Fruit fly (Drosophila melanogaster) whole organism, embryonic: Measurements from ENCODE around the gene CG4962.

Source experiments
- ATbp ChIP-seq: fragments of 200-800 bp; sonication (Bioruptor generic); optimal IDR thresholded peaks from 2 replicates; lab custom pipeline; 2017; ENCODE audit warnings: missing biosample characterization, mild to moderate bottlenecking, missing genetic modification characterization, missing genetic modification reagents
- Atf-2 ChIP-seq: fragments of 200-800 bp; sonication (Bioruptor generic); optimal IDR thresholded peaks from 2 replicates; lab custom pipeline; 2016; ENCODE audit warnings: missing biosample characterization, missing genetic modification characterization
- Awh ChIP-seq: fragments of 200-800 bp; sonication (Bioruptor generic); IDR thresholded peaks from 2 replicates; pipeline ENCODE4, ENCODE4 v1.3.6; 2022; ENCODE audit warnings: missing biosample characterization, missing genetic modification characterization
- B-H1 ChIP-seq: fragments of 200-800 bp; sonication (Bioruptor generic); IDR thresholded peaks from 3 replicates; pipeline ENCODE4 v1.3.6; 2022; ENCODE audit warnings: missing biosample characterization, missing genetic modification characterization
- CG10366 ChIP-seq: fragments of 200-800 bp; sonication (Bioruptor generic); IDR thresholded peaks from 2 replicates; pipeline ENCODE4 v1.3.6; 2022; ENCODE audit warnings: missing biosample characterization, missing genetic modification characterization
- CG11456 ChIP-seq: fragments of 200-800 bp; sonication (Bioruptor generic); IDR thresholded peaks from 3 replicates; pipeline ENCODE4 v1.3.6; 2022; ENCODE audit warnings: missing biosample characterization, missing genetic modification characterization
- CG12299 ChIP-seq: fragments of 200-800 bp; sonication (Bioruptor generic); optimal IDR thresholded peaks from 2 replicates; lab custom pipeline; 2018; ENCODE audit warnings: missing biosample characterization, mild to moderate bottlenecking, missing genetic modification characterization
- CG12769 ChIP-seq: fragments of 200-800 bp; sonication (Bioruptor generic); optimal IDR thresholded peaks from 2 replicates; lab custom pipeline; 2019; ENCODE audit warnings: missing biosample characterization, mild to moderate bottlenecking, missing genetic modification characterization, moderate library complexity
- CG15269 ChIP-seq: fragments of 200-800 bp; sonication (Bioruptor generic); optimal IDR thresholded peaks from 2 replicates; lab custom pipeline; 2018; ENCODE audit warnings: missing biosample characterization, mild to moderate bottlenecking, missing genetic modification characterization, moderate library complexity
- CG16815 ChIP-seq: fragments of 200-800 bp; sonication (Bioruptor generic); optimal IDR thresholded peaks from 3 replicates; lab custom pipeline; 2017; ENCODE audit warnings: missing biosample characterization, mild to moderate bottlenecking, missing genetic modification characterization
- CG17829 ChIP-seq: fragments of 200-800 bp; optimal IDR thresholded peaks from 2 replicates; lab custom pipeline; 2019; ENCODE audit warnings: missing biosample characterization, mild to moderate bottlenecking, missing genetic modification characterization, moderate library complexity
- CG2678 ChIP-seq: fragments of 200-800 bp; sonication (Bioruptor generic); optimal IDR thresholded peaks from 3 replicates; lab custom pipeline; 2019; ENCODE audit warnings: missing biosample characterization, mild to moderate bottlenecking, missing genetic modification characterization, moderate library complexity
- CG30403 ChIP-seq: fragments of 200-800 bp; sonication (Bioruptor generic); optimal IDR thresholded peaks from 3 replicates; lab custom pipeline; 2016; ENCODE audit warnings: missing biosample characterization, missing genetic modification characterization
- CG31388 ChIP-seq: fragments of 200-800 bp; sonication (Bioruptor generic); optimal IDR thresholded peaks from 2 replicates; lab custom pipeline; 2016; ENCODE audit warnings: missing biosample characterization, missing genetic modification characterization
- CG32532 ChIP-seq: fragments of 200-800 bp; sonication (Bioruptor generic); IDR thresholded peaks from 2 replicates; pipeline ENCODE4 v1.3.6; 2022; ENCODE audit warnings: missing biosample characterization, missing genetic modification characterization
- CG4282 ChIP-seq: fragments of 200-800 bp; sonication (Bioruptor generic); optimal IDR thresholded peaks from 2 replicates; lab custom pipeline; 2016; ENCODE audit warnings: missing biosample characterization, missing genetic modification characterization
- CG4707 ChIP-seq: fragments of 200-800 bp; sonication (Bioruptor generic); optimal IDR thresholded peaks from 2 replicates; lab custom pipeline; 2018; ENCODE audit warnings: missing biosample characterization, mild to moderate bottlenecking, missing genetic modification characterization, moderate library complexity
- CG8290 ChIP-seq, 3 experiments: fragments of 200-800 bp; sonication (Bioruptor generic); optimal IDR thresholded peaks; 2 replicates each; lab custom pipeline; 2016 to 2019; ENCODE audit warnings: missing biosample characterization in 3 of 3, missing genetic modification characterization in 3 of 3, mild to moderate bottlenecking in 2 of 3, moderate library complexity in 1 of 3
- CG9215 ChIP-seq: fragments of 200-800 bp; sonication (Bioruptor generic); IDR thresholded peaks from 2 replicates; pipeline ENCODE4 v1.3.6; 2022; ENCODE audit warnings: missing biosample characterization, missing genetic modification characterization
- Dbx ChIP-seq: fragments of 200-800 bp; sonication (Bioruptor generic); IDR thresholded peaks from 3 replicates; pipeline ENCODE4 v1.3.6; 2022; ENCODE audit warnings: missing biosample characterization, missing genetic modification characterization
- Fer3 ChIP-seq: fragments of 200-800 bp; sonication (Bioruptor generic); optimal IDR thresholded peaks from 2 replicates; lab custom pipeline; 2018; ENCODE audit warnings: missing biosample characterization, mild to moderate bottlenecking, missing genetic modification characterization, moderate library complexity
- GATAe ChIP-seq: fragments of 200-800 bp; sonication (Bioruptor generic); conservative IDR thresholded peaks from 2 replicates; pipeline ENCODE4 v1.3.6; 2022; ENCODE audit warnings: missing biosample characterization, missing genetic modification characterization
- HLH3B ChIP-seq: fragments of 200-800 bp; sonication (Bioruptor generic); IDR thresholded peaks from 2 replicates; pipeline ENCODE4 v1.3.6; 2022; ENCODE audit warnings: missing biosample characterization, missing genetic modification characterization
- Hey ChIP-seq: fragments of 200-800 bp; sonication (Bioruptor generic); optimal IDR thresholded peaks from 3 replicates; lab custom pipeline; 2018; ENCODE audit warnings: missing biosample characterization, mild to moderate bottlenecking, missing genetic modification characterization
- Med ChIP-seq: fragments of 200-800 bp; sonication (Bioruptor generic); peaks from one replicate; lab custom pipeline; 2016; ENCODE audit warnings: missing biosample characterization, missing genetic modification characterization, mild to moderate bottlenecking, inconsistent platforms, moderate library complexity
- Ptx1 ChIP-seq: fragments of 200-800 bp; sonication (Bioruptor generic); IDR thresholded peaks from 2 replicates; pipeline ENCODE4 v1.3.6; 2022; ENCODE audit warnings: missing biosample characterization, missing genetic modification characterization
- Rfx ChIP-seq: fragments of 200-800 bp; sonication (Bioruptor generic); IDR thresholded peaks from 2 replicates; pipeline ENCODE4 v1.3.6; 2022; ENCODE audit warnings: missing biosample characterization, missing genetic modification characterization
- Vsx1 ChIP-seq: fragments of 200-800 bp; sonication (Bioruptor generic); optimal IDR thresholded peaks from 2 replicates; lab custom pipeline; 2017; ENCODE audit warnings: missing biosample characterization, mild to moderate bottlenecking, missing genetic modification characterization, missing genetic modification reagents
- al ChIP-seq: fragments of 200-800 bp; sonication (Bioruptor generic); IDR thresholded peaks from 2 replicates; pipeline ENCODE4 v1.3.6; 2022; ENCODE audit warnings: missing biosample characterization, missing genetic modification characterization
- cad ChIP-seq: fragments of >200 bp; optimal IDR thresholded peaks from 2 replicates; lab custom pipeline; 2017; ENCODE audit warnings: missing biosample characterization, missing genetic modification characterization
- cwo ChIP-seq: fragments of 200-800 bp; sonication (Bioruptor generic); optimal IDR thresholded peaks from 3 replicates; lab custom pipeline; 2017; ENCODE audit warnings: missing biosample characterization, missing genetic modification characterization, mild to moderate bottlenecking, moderate library complexity, missing genetic modification reagents
- dysf ChIP-seq: fragments of 200-800 bp; sonication (Bioruptor generic); IDR thresholded peaks from 3 replicates; pipeline ENCODE4 v1.3.6; 2022; ENCODE audit warnings: missing biosample characterization, missing genetic modification characterization
- ems ChIP-seq: fragments of 200-800 bp; sonication (Bioruptor generic); optimal IDR thresholded peaks from 3 replicates; lab custom pipeline; 2016; ENCODE audit warnings: missing biosample characterization, missing genetic modification characterization
- gcm ChIP-seq: fragments of 200-800 bp; sonication (Bioruptor generic); optimal IDR thresholded peaks from 2 replicates; lab custom pipeline; 2019; ENCODE audit warnings: missing biosample characterization, mild to moderate bottlenecking, missing genetic modification characterization, moderate library complexity
- gem ChIP-seq: fragments of 200-800 bp; sonication (Bioruptor generic); optimal IDR thresholded peaks from 2 replicates; lab custom pipeline; 2019; ENCODE audit warnings: missing biosample characterization, mild to moderate bottlenecking, missing genetic modification characterization, moderate library complexity
- h ChIP-seq: fragments of >200 bp; optimal IDR thresholded peaks from 2 replicates; lab custom pipeline; 2017
- jumu ChIP-seq: fragments of 200-800 bp; sonication (Bioruptor generic); optimal IDR thresholded peaks from 3 replicates; lab custom pipeline; 2016; ENCODE audit warnings: missing biosample characterization, missing genetic modification characterization
- lab ChIP-seq: fragments of 200-800 bp; sonication (Bioruptor generic); optimal IDR thresholded peaks from 3 replicates; lab custom pipeline; 2017; ENCODE audit warnings: missing biosample characterization, missing genetic modification characterization, mild to moderate bottlenecking, moderate library complexity, missing genetic modification reagents
- lilli ChIP-seq: fragments of 200-800 bp; sonication (Bioruptor generic); optimal IDR thresholded peaks from 3 replicates; lab custom pipeline; 2016; ENCODE audit warnings: missing biosample characterization, missing genetic modification characterization
- p53 ChIP-seq: fragments of 200-800 bp; sonication (Bioruptor generic); optimal IDR thresholded peaks from 2 replicates; lab custom pipeline; 2016; ENCODE audit warnings: missing biosample characterization, missing genetic modification characterization
- psq ChIP-seq: fragments of 200-800 bp; sonication (Bioruptor generic); optimal IDR thresholded peaks from 2 replicates; lab custom pipeline; 2017; ENCODE audit warnings: missing biosample characterization, missing genetic modification characterization
- pum ChIP-seq: fragments of 200-800 bp; sonication (Bioruptor generic); optimal IDR thresholded peaks from 2 replicates; lab custom pipeline; 2016; ENCODE audit warnings: missing biosample characterization, missing genetic modification characterization
- ranshi ChIP-seq: fragments of 200-800 bp; sonication (Bioruptor generic); IDR thresholded peaks from 2 replicates; pipeline ENCODE4 v1.3.6; 2022; ENCODE audit warnings: missing biosample characterization, missing genetic modification characterization
- row ChIP-seq: fragments of 200-800 bp; sonication (Bioruptor generic); IDR thresholded peaks from 3 replicates; pipeline ENCODE4 v1.3.6; 2022; ENCODE audit warnings: missing biosample characterization, missing genetic modification characterization
- sima ChIP-seq: fragments of 200-800 bp; sonication (Bioruptor generic); optimal IDR thresholded peaks from 2 replicates; lab custom pipeline; 2016; ENCODE audit warnings: missing biosample characterization, missing genetic modification characterization
- sisA ChIP-seq: fragments of 200-800 bp; sonication (Bioruptor generic); IDR thresholded peaks from 2 replicates; pipeline ENCODE4 v1.3.6; 2022; ENCODE audit warnings: missing biosample characterization, missing genetic modification characterization
- slbo ChIP-seq: fragments of 200-800 bp; sonication (Bioruptor generic); IDR thresholded peaks from 2 replicates; pipeline ENCODE4 v1.3.6; 2022; ENCODE audit warnings: missing biosample characterization, missing genetic modification characterization
- tio ChIP-seq: fragments of 200-800 bp; sonication (Bioruptor generic); optimal IDR thresholded peaks from 2 replicates; lab custom pipeline; 2017; ENCODE audit warnings: missing biosample characterization, missing genetic modification characterization, inconsistent platforms
- unpg ChIP-seq: fragments of 200-800 bp; sonication (Bioruptor generic); optimal IDR thresholded peaks from 3 replicates; lab custom pipeline; 2018; ENCODE audit warnings: missing biosample characterization, mild to moderate bottlenecking, missing genetic modification characterization, moderate library complexity
- zf30C ChIP-seq: fragments of 200-800 bp; sonication (Bioruptor generic); optimal IDR thresholded peaks from 3 replicates; lab custom pipeline; 2018; ENCODE audit warnings: missing biosample characterization, mild to moderate bottlenecking, missing genetic modification characterization
- zfh2 ChIP-seq: fragments of 200-800 bp; sonication (Bioruptor generic); optimal IDR thresholded peaks from 2 replicates; lab custom pipeline; 2016; ENCODE audit warnings: missing biosample characterization, missing genetic modification characterization

Gene CG4962

dm6 chr3L:16309972-16310371 lies 14.6 kb upstream of the CG4962 start (continued):
- 0 out of 3 replicates have a peak, but pooled peaks have one; percentile 14 for TF ChIP-seq dysf (GFP tag; lab: Robert Waterston, UW)
- no peak for TF ChIP-seq p53 (GFP tag; lab: Kevin White, UChicago)
- peak; percentile 14 for TF ChIP-seq CG16815
- TF ChIP-seq lilli (GFP tag; lab: Kevin White, UChicago): peak; percentile 43
- peak; percentile 71 for TF ChIP-seq Rfx (GFP tag; lab: Robert Waterston, UW)
- TF ChIP-seq sima (GFP tag; lab: Kevin White, UChicago): no peak
- no peak for TF ChIP-seq ems (GFP tag; lab: Kevin White, UChicago)
- TF ChIP-seq CG32532: 0 out of 2 replicates have a peak, but pooled peaks have one; percentile 6
- TF ChIP-seq tio (GFP tag; lab: Kevin White, UChicago): no peak
- TF ChIP-seq Atf-2 (GFP tag; lab: Kevin White, UChicago): no peak
- TF ChIP-seq Ptx1: 0 out of 2 replicates have a peak, but pooled peaks have one; percentile 13
- peak; percentile 25; the same call in 1 of the 2 replicates for TF ChIP-seq HLH3B (GFP tag; lab: Robert Waterston, UW)
- TF ChIP-seq CG12769 (tag; lab: Kevin White, UChicago): peak; percentile 54
- TF ChIP-seq CG4707 (GFP tag; lab: Kevin White, UChicago): no peak
- TF ChIP-seq Vsx1 (GFP tag; lab: Kevin White, UChicago): no peak
- TF ChIP-seq CG30403 (GFP tag; lab: Kevin White, UChicago): peak; percentile 38
- peak; percentile 21 for TF ChIP-seq jumu (GFP tag; lab: Kevin White, UChicago)
- TF ChIP-seq CG11456 (GFP tag; lab: Robert Waterston, UW): 0 out of 3 replicates have a peak, but pooled peaks have one; percentile 50
- peak; percentile 9 for TF ChIP-seq cwo (GFP tag; lab: Kevin White, UChicago)
- no peak for TF ChIP-seq CG12299
- TF ChIP-seq CG9215 (GFP tag; lab: Robert Waterston, UW): peak; percentile 42
- no peak for TF ChIP-seq ATbp (GFP tag; lab: Kevin White, UChicago)
- peak; percentile 20 for TF ChIP-seq unpg
- no peak for TF ChIP-seq CG2678 (tag; lab: Kevin White, UChicago)
- peak; percentile 10 for TF ChIP-seq CG15269 (tag; lab: Kevin White, UChicago)
- no peak for TF ChIP-seq psq (GFP tag; lab: Kevin White, UChicago)
- no peak for TF ChIP-seq B-H1
- peak; percentile 40; the same call in 1 of the 3 replicates for TF ChIP-seq row (GFP tag; lab: Robert Waterston, UW)
- TF ChIP-seq Hey: no peak
- no peak for TF ChIP-seq CG17829 (tag; lab: Kevin White, UChicago)
- TF ChIP-seq h (lab: Kevin White, UChicago): no peak
- TF ChIP-seq Dbx (GFP tag; lab: Robert Waterston, UW): peak; percentile 64
- 0 out of 2 replicates have a peak, but pooled peaks have one; percentile 25 for TF ChIP-seq al (GFP tag; lab: Robert Waterston, UW)
- TF ChIP-seq CG8290 (GFP tag; optimal IDR thresholded peaks at IDR 0.05; lab: Kevin White, UChicago): no peak
- peak in 1 of 2 experiments; percentile 69 for TF ChIP-seq CG8290 (tag; optimal IDR thresholded peaks at IDR 0.05; lab: Kevin White, UChicago)
- no peak for TF ChIP-seq GATAe (GFP tag; lab: Robert Waterston, UW)
- TF ChIP-seq CG4282 (GFP tag; lab: Kevin White, UChicago): no peak
- 0 out of 2 replicates have a peak, but pooled peaks have one; percentile 13 for TF ChIP-seq CG10366 (GFP tag; lab: Robert Waterston, UW)
- peak; percentile 72 for TF ChIP-seq slbo
- TF ChIP-seq zfh2 (GFP tag; lab: Kevin White, UChicago): peak; percentile 76
- TF ChIP-seq zf30C (GFP tag; lab: Kevin White, UChicago): no peak
- no peak for TF ChIP-seq gcm (GFP tag; lab: Kevin White, UChicago)
- no peak for TF ChIP-seq pum (GFP tag; lab: Kevin White, UChicago)
- no peak for TF ChIP-seq CG31388 (GFP tag; lab: Kevin White, UChicago)
- 0 out of 2 replicates have a peak, but pooled peaks have one; percentile 29 for TF ChIP-seq ranshi (GFP tag; lab: Robert Waterston, UW)
- TF ChIP-seq sisA (GFP tag; lab: Robert Waterston, UW): peak; percentile 21; the same call in 1 of the 2 replicates
- TF ChIP-seq cad: no peak
- TF ChIP-seq Fer3 (tag; lab: Kevin White, UChicago): peak; percentile 2
- peak; percentile 35 for TF ChIP-seq gem (tag; lab: Kevin White, UChicago)
- peak; percentile 86 for TF ChIP-seq Med (GFP tag; lab: Kevin White, UChicago)
- peak; percentile 72 for TF ChIP-seq lab (GFP tag; lab: Kevin White, UChicago)
- TF ChIP-seq Awh: no peak
